Worm (Caenorhabditis elegans) whole organism, L4 larva: ENCODE results near the gene ZK6.8.

Experiments
- R02D3.7 ChIP-seq: fragments of 150-350 bp; sonication (generic microtip); optimal IDR thresholded peaks from 3 replicates; lab custom pipeline; 2014; ENCODE audit warnings: missing biosample characterization, missing genetic modification characterization
- T26A8.4 ChIP-seq: fragments of 200-800 bp; sonication (Bioruptor generic); IDR thresholded peaks from 2 replicates; pipeline ENCODE4 v1.3.6; 2022; ENCODE audit warnings: missing genetic modification characterization, missing compliant biosample characterization
- arid-1 ChIP-seq: fragments of 200-800 bp; sonication (Bioruptor generic); conservative IDR thresholded peaks from 2 replicates; pipeline ENCODE4 v1.3.6; 2022; ENCODE audit warnings: missing genetic modification reagents, missing genetic modification characterization, missing compliant biosample characterization
- daf-12 ChIP-seq: fragments of 150-350 bp; optimal IDR thresholded peaks from 2 replicates; lab custom pipeline; 2014; ENCODE audit warnings: missing biosample characterization, missing genetic modification reagents, missing genetic modification characterization
- daf-8 ChIP-seq: fragments of 200-800 bp; sonication (Bioruptor generic); IDR thresholded peaks from 2 replicates; pipeline ENCODE4 v1.3.6; 2022; ENCODE audit warnings: missing genetic modification characterization, missing compliant biosample characterization
- fkh-10 ChIP-seq: fragments of 150-350 bp; optimal IDR thresholded peaks from 2 replicates; lab custom pipeline; 2014; ENCODE audit warnings: missing biosample characterization, missing genetic modification reagents, missing genetic modification characterization
- mep-1 ChIP-seq: fragments of 150-350 bp; sonication (generic microtip); optimal IDR thresholded peaks from 3 replicates; lab custom pipeline; 2014; ENCODE audit warnings: missing biosample characterization, missing genetic modification characterization
- nhr-25 ChIP-seq: sonication (generic microtip); optimal IDR thresholded peaks from 2 replicates; lab custom pipeline; 2017; ENCODE audit warnings: missing genetic modification characterization, mild to moderate bottlenecking, missing compliant biosample characterization, antibody characterized with exemption, moderate library complexity, borderline replicate concordance; ENCODE audit not compliant: insufficient read depth
- ztf-11 ChIP-seq: fragments of 150-350 bp; optimal IDR thresholded peaks from 2 replicates; lab custom pipeline; 2014; ENCODE audit warnings: missing biosample characterization, missing genetic modification characterization

ce11 chrV:428844-429243 is 47.1 kb downstream of the ZK6.8 start, which contains the start of gene B0554.4:
- TF ChIP-seq mep-1 = no peak
- no peak for TF ChIP-seq ztf-11 (tag; lab: Kevin White, UChicago)
- no peak for TF ChIP-seq fkh-10 (GFP tag; lab: Kevin White, UChicago)
- no peak for TF ChIP-seq arid-1 (GFP tag; lab: Robert Waterston, UW)
- no peak for TF ChIP-seq T26A8.4 (GFP tag; lab: Robert Waterston, UW)
- no peak for TF ChIP-seq nhr-25
- TF ChIP-seq daf-8 (GFP tag; lab: Robert Waterston, UW) = no peak
- TF ChIP-seq daf-12 = no peak
- TF ChIP-seq R02D3.7 (tag; lab: Kevin White, UChicago) = no peak
